Worm (Caenorhabditis elegans): ENCODE results near the gene F28B12.6.

The F28B12.6 gene

ce11 chrII:5931904-5932764 is 8.5 kb upstream of the F28B12.6 start:
- TF ChIP-seq sma-3 (GFP tag; optimal IDR thresholded peaks at IDR 0.05), result no peak
- TF ChIP-seq C34F6.9 (tag; optimal IDR thresholded peaks at IDR 0.05), result peak; percentile 61
- no peak for TF ChIP-seq nhr-11 (tag; optimal IDR thresholded peaks at IDR 0.05)
- peak; percentile 61 for TF ChIP-seq F13H6.1 (tag; optimal IDR thresholded peaks at IDR 0.05)
- no peak for TF ChIP-seq nhr-25 (tag; optimal IDR thresholded peaks at IDR 0.05)
- peak; percentile 12 for TF ChIP-seq unc-62 (GFP tag; optimal IDR thresholded peaks at IDR 0.05)
- TF ChIP-seq fos-1 (tag; optimal IDR thresholded peaks at IDR 0.05), result peak; percentile 83
- peak; percentile 21 for TF ChIP-seq mab-5 (tag; optimal IDR thresholded peaks at IDR 0.05)
- TF ChIP-seq skn-1 (tag; optimal IDR thresholded peaks at IDR 0.05), result no peak
- peak; percentile 44 for TF ChIP-seq gmeb-1 (tag; optimal IDR thresholded peaks at IDR 0.05)
- no peak for TF ChIP-seq zag-1 (tag; optimal IDR thresholded peaks at IDR 0.05)
- no peak for TF ChIP-seq elt-1 (tag; optimal IDR thresholded peaks at IDR 0.05)
- no peak for TF ChIP-seq nhr-237 (tag; optimal IDR thresholded peaks at IDR 0.05)
- TF ChIP-seq lsy-2 (tag; optimal IDR thresholded peaks at IDR 0.05), result peak in 1 of 2 experiments; percentile 66
- no peak for TF ChIP-seq blmp-1 (tag; optimal IDR thresholded peaks at IDR 0.05; ENCODE audit: insufficient read depth)
- no peak for TF ChIP-seq nhr-12 (tag; optimal IDR thresholded peaks at IDR 0.05)
- TF ChIP-seq nhr-6 (tag; optimal IDR thresholded peaks at IDR 0.05), result peak; percentile 22
- TF ChIP-seq crh-2 (tag; optimal IDR thresholded peaks at IDR 0.05), result peak; percentile 91
- no peak for TF ChIP-seq Y55F3AM.14 (GFP tag; optimal IDR thresholded peaks at IDR 0.05)
- TF ChIP-seq sma-9 (GFP tag; optimal IDR thresholded peaks at IDR 0.05), result peak; percentile 88
- no peak for TF ChIP-seq sma-9 (tag; optimal IDR thresholded peaks at IDR 0.05)
- peak; percentile 61 for TF ChIP-seq nhr-129 (tag; optimal IDR thresholded peaks at IDR 0.05)
- TF ChIP-seq nhr-21 (tag; optimal IDR thresholded peaks at IDR 0.05), result peak; percentile 45
- TF ChIP-seq nhr-10 (tag; optimal IDR thresholded peaks at IDR 0.05), result no peak

ce11 chrII:5933133-5933532 is 7.5 kb upstream of the F28B12.6 start:
- TF ChIP-seq unc-62 (GFP tag; optimal IDR thresholded peaks at IDR 0.05) (no peak), blmp-1 (tag; optimal IDR thresholded peaks at IDR 0.05; ENCODE audit: insufficient read depth) (no peak), gmeb-1 (tag; optimal IDR thresholded peaks at IDR 0.05) (no peak), sma-3 (GFP tag; optimal IDR thresholded peaks at IDR 0.05) (no peak), ZK546.5 (tag; optimal IDR thresholded peaks at IDR 0.05) (no peak), nhr-237 (tag; optimal IDR thresholded peaks at IDR 0.05) (no peak), Y55F3AM.14 (GFP tag; optimal IDR thresholded peaks at IDR 0.05) (no peak), egl-27 (tag; optimal IDR thresholded peaks at IDR 0.05) (no peak), lin-39 (tag; optimal IDR thresholded peaks at IDR 0.05) (no peak), mdl-1 (tag; optimal IDR thresholded peaks at IDR 0.05) (no peak), unc-55 (GFP tag; optimal IDR thresholded peaks at IDR 0.05) (no peak), fos-1 (tag; optimal IDR thresholded peaks at IDR 0.05) (no peak), zag-1 (tag; optimal IDR thresholded peaks at IDR 0.05) (no peak), mbf-1 (tag; optimal IDR thresholded peaks at IDR 0.05) (no peak), lsy-2 (tag; optimal IDR thresholded peaks at IDR 0.05) (no peak), nhr-77 (tag; optimal IDR thresholded peaks at IDR 0.05) (no peak)

ce11 chrII:5933962-5934422 is 6.7 kb upstream of the F28B12.6 start:
- TF ChIP-seq sem-4 (tag; optimal IDR thresholded peaks at IDR 0.05), result no peak
- TF ChIP-seq sma-3 (GFP tag; optimal IDR thresholded peaks at IDR 0.05), result peak; percentile 42
- TF ChIP-seq aly-2 (tag; optimal IDR thresholded peaks at IDR 0.05), result no peak
- TF ChIP-seq gmeb-1 (tag; optimal IDR thresholded peaks at IDR 0.05), result peak; percentile 8
- TF ChIP-seq ama-1 (optimal IDR thresholded peaks at IDR 0.05), result no peak
- TF ChIP-seq sma-9 (GFP tag; optimal IDR thresholded peaks at IDR 0.05), result peak; percentile 26
- no peak for TF ChIP-seq sma-9 (tag; optimal IDR thresholded peaks at IDR 0.05)
- TF ChIP-seq unc-62 (GFP tag; optimal IDR thresholded peaks at IDR 0.05), result no peak
- TF ChIP-seq nhr-21 (tag; optimal IDR thresholded peaks at IDR 0.05), result peak; percentile 34
- TF ChIP-seq ztf-1 (GFP tag; conservative IDR thresholded peaks at IDR 0.05), result no peak
- TF ChIP-seq nhr-23 (tag; optimal IDR thresholded peaks at IDR 0.05), result no peak
- no peak for TF ChIP-seq C34F6.9 (tag; optimal IDR thresholded peaks at IDR 0.05)
- no peak for TF ChIP-seq lin-11 (tag; optimal IDR thresholded peaks at IDR 0.05)
- no peak for TF ChIP-seq F13H6.1 (tag; optimal IDR thresholded peaks at IDR 0.05)
- TF ChIP-seq peb-1 (tag; optimal IDR thresholded peaks at IDR 0.05), result no peak
- no peak for TF ChIP-seq unc-39 (tag; optimal IDR thresholded peaks at IDR 0.05)
- TF ChIP-seq nhr-129 (tag; optimal IDR thresholded peaks at IDR 0.05), result peak; percentile 62
- TF ChIP-seq crh-2 (tag; optimal IDR thresholded peaks at IDR 0.05), result no peak
- TF ChIP-seq ceh-16 (tag; optimal IDR thresholded peaks at IDR 0.05), result no peak
- no peak for TF ChIP-seq lin-13 (GFP tag; optimal IDR thresholded peaks at IDR 0.05)
- TF ChIP-seq fos-1 (tag; optimal IDR thresholded peaks at IDR 0.05), result peak; percentile 34

Data from whole organism, L2 larva.